Worm (Caenorhabditis elegans) whole organism, L2 larva: ENCODE measurements around the gene oac-20.

ENCODE experiments used
- nhr-11 ChIP-seq: fragments of 150-350 bp; optimal IDR thresholded peaks from 2 replicates; lab custom pipeline; 2014; ENCODE audit warnings: missing biosample characterization, missing genetic modification characterization
- ztf-11 ChIP-seq: sonication (generic microtip); optimal IDR thresholded peaks from 2 replicates; lab custom pipeline; 2017; ENCODE audit warnings: missing biosample characterization, missing genetic modification characterization

DNA sequence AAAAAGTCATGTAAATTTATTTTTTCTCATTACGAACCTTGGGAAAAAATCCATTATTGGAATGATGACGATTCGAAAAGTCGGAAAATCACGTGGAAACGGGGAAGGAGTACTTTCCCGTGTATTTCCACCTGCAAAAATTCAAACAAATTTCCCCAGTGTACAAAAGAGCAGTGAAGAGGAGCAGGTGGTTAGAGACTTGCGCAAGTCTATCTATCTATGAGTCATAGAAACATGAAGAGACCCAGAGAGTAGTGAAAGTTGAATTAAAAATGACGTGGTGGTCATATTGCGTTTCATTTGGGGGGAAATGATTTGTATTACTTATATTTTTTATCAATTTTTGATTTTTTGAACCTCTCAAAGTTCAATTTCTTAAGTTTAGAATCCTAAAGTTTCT lies 21.9 kb downstream of the oac-20 start, which contains the start of gene nhr-50:
- TF ChIP-seq ztf-11 (tag; lab: Kevin White, UChicago) (no peak), nhr-11 (no peak)
